Fruit fly (Drosophila melanogaster) whole organism, embryonic: ENCODE results near the gene Tbcc.

Source experiments
- Aef1 ChIP-seq: fragments of 200-800 bp; sonication (Bioruptor generic); IDR thresholded peaks from 3 replicates; pipeline ENCODE4 v1.3.6; 2022; ENCODE audit warnings: missing biosample characterization, missing genetic modification characterization
- CG10565 ChIP-seq: fragments of 200-800 bp; sonication (Bioruptor generic); optimal IDR thresholded peaks from 3 replicates; lab custom pipeline; 2016; ENCODE audit warnings: missing biosample characterization, mild to moderate bottlenecking, missing genetic modification characterization
- CG11695 ChIP-seq: fragments of 200-800 bp; sonication (Bioruptor generic); IDR thresholded peaks from 3 replicates; pipeline ENCODE4 v1.3.6; 2022; ENCODE audit warnings: missing biosample characterization, missing genetic modification characterization
- CG11696 ChIP-seq: fragments of 200-800 bp; sonication (Bioruptor generic); IDR thresholded peaks from 2 replicates; pipeline ENCODE4 v1.3.6; 2022; ENCODE audit warnings: missing biosample characterization, missing genetic modification characterization
- CG17385 ChIP-seq: fragments of 200-800 bp; sonication (Bioruptor generic); optimal IDR thresholded peaks from 3 replicates; lab custom pipeline; 2018; ENCODE audit warnings: missing biosample characterization, mild to moderate bottlenecking, missing genetic modification characterization
- CG17829 ChIP-seq: fragments of 200-800 bp; optimal IDR thresholded peaks from 2 replicates; lab custom pipeline; 2019; ENCODE audit warnings: missing biosample characterization, mild to moderate bottlenecking, missing genetic modification characterization, moderate library complexity
- CG18476 ChIP-seq: fragments of 200-800 bp; sonication (Bioruptor generic); optimal IDR thresholded peaks from 2 replicates; lab custom pipeline; 2016; ENCODE audit warnings: missing biosample characterization, mild to moderate bottlenecking, missing genetic modification characterization
- CG18599 ChIP-seq: fragments of 200-800 bp; sonication (Bioruptor generic); optimal IDR thresholded peaks from 3 replicates; lab custom pipeline; 2017; ENCODE audit warnings: missing biosample characterization, missing genetic modification characterization, mild to moderate bottlenecking, moderate library complexity, missing genetic modification reagents
- CG30020 ChIP-seq: fragments of 200-800 bp; optimal IDR thresholded peaks from 2 replicates; lab custom pipeline; 2019; ENCODE audit warnings: missing biosample characterization, mild to moderate bottlenecking, missing genetic modification characterization, moderate library complexity
- CG30431 ChIP-seq: fragments of 200-800 bp; sonication (Bioruptor generic); optimal IDR thresholded peaks from 2 replicates; lab custom pipeline; 2017; ENCODE audit warnings: missing biosample characterization, missing genetic modification characterization
- CG31224 ChIP-seq: fragments of 200-800 bp; sonication (Bioruptor generic); IDR thresholded peaks from 2 replicates; pipeline ENCODE4 v1.3.6; 2022; ENCODE audit warnings: missing biosample characterization, missing genetic modification characterization
- CG31365 ChIP-seq: fragments of 200-800 bp; sonication (Bioruptor generic); optimal IDR thresholded peaks from 2 replicates; lab custom pipeline; 2018; ENCODE audit warnings: missing biosample characterization, mild to moderate bottlenecking, missing genetic modification characterization
- CG3838 ChIP-seq: fragments of 200-800 bp; sonication (Bioruptor generic); optimal IDR thresholded peaks from 3 replicates; lab custom pipeline; 2016; ENCODE audit warnings: missing biosample characterization, missing genetic modification characterization
- CG6654 ChIP-seq: fragments of 200-800 bp; sonication (Bioruptor generic); optimal IDR thresholded peaks from 2 replicates; lab custom pipeline; 2017; ENCODE audit warnings: missing biosample characterization, mild to moderate bottlenecking, missing genetic modification characterization
- CG7745 ChIP-seq: fragments of 200-800 bp; sonication (Bioruptor generic); optimal IDR thresholded peaks from 2 replicates; lab custom pipeline; 2018; ENCODE audit warnings: missing biosample characterization, mild to moderate bottlenecking, missing genetic modification characterization, moderate library complexity
- CG7786 ChIP-seq: fragments of 200-800 bp; sonication (Bioruptor generic); optimal IDR thresholded peaks from 2 replicates; lab custom pipeline; 2016; ENCODE audit warnings: missing biosample characterization, missing genetic modification characterization
- CG7928 ChIP-seq: fragments of 200-800 bp; sonication (Bioruptor generic); optimal IDR thresholded peaks from 2 replicates; lab custom pipeline; 2017; ENCODE audit warnings: missing biosample characterization, mild to moderate bottlenecking, missing genetic modification characterization
- CG8281 ChIP-seq: fragments of 200-800 bp; sonication (Bioruptor generic); optimal IDR thresholded peaks from 2 replicates; lab custom pipeline; 2018; ENCODE audit warnings: missing biosample characterization, mild to moderate bottlenecking, missing genetic modification characterization, moderate library complexity
- CG9727 ChIP-seq: fragments of 200-800 bp; sonication (Bioruptor generic); optimal IDR thresholded peaks from 3 replicates; lab custom pipeline; 2017; ENCODE audit warnings: missing biosample characterization, mild to moderate bottlenecking, missing genetic modification characterization
- Deaf1 ChIP-seq: fragments of 200-800 bp; optimal IDR thresholded peaks from 3 replicates; lab custom pipeline; 2019; ENCODE audit warnings: missing biosample characterization, mild to moderate bottlenecking, missing genetic modification characterization, moderate library complexity
- Dip3 ChIP-seq: fragments of 200-800 bp; sonication (Bioruptor generic); optimal IDR thresholded peaks from 3 replicates; lab custom pipeline; 2016; ENCODE audit warnings: missing biosample characterization, missing genetic modification characterization
- Fer1 ChIP-seq: fragments of 200-800 bp; sonication (Bioruptor generic); optimal IDR thresholded peaks from 2 replicates; lab custom pipeline; 2017; ENCODE audit warnings: missing biosample characterization, mild to moderate bottlenecking, missing genetic modification characterization
- HHEX ChIP-seq: fragments of 200-800 bp; sonication (Bioruptor generic); optimal IDR thresholded peaks from 3 replicates; lab custom pipeline; 2017; ENCODE audit warnings: missing biosample characterization, mild to moderate bottlenecking, missing genetic modification characterization, missing genetic modification reagents
- MBD-R2 ChIP-seq: fragments of 200-800 bp; sonication (Bioruptor generic); IDR thresholded peaks from 2 replicates; pipeline ENCODE4 v1.3.6; 2022; ENCODE audit warnings: missing biosample characterization, missing genetic modification characterization
- NC2α ChIP-seq: fragments of 200-800 bp; sonication (Bioruptor generic); optimal IDR thresholded peaks from 2 replicates; lab custom pipeline; 2016; ENCODE audit warnings: missing biosample characterization, missing genetic modification characterization
- Pdp1 ChIP-seq, 2 experiments: fragments of 200-800 bp; sonication (Bioruptor generic); optimal IDR thresholded peaks; 3 replicates each; lab custom pipeline; 2016; ENCODE audit warnings: missing biosample characterization in 2 of 2, missing genetic modification characterization in 2 of 2, mild to moderate bottlenecking in 1 of 2, moderate library complexity in 1 of 2
- Poxn ChIP-seq: fragments of 200-800 bp; sonication (Bioruptor generic); IDR thresholded peaks from 2 replicates; pipeline ENCODE4 v1.3.6; 2022; ENCODE audit warnings: missing biosample characterization, missing genetic modification characterization
- Ravus ChIP-seq: fragments of 200-800 bp; sonication (Bioruptor generic); IDR thresholded peaks from 2 replicates; pipeline ENCODE4 v1.3.6; 2022; ENCODE audit warnings: missing biosample characterization, missing genetic modification characterization
- Rfx ChIP-seq: fragments of 200-800 bp; sonication (Bioruptor generic); IDR thresholded peaks from 2 replicates; pipeline ENCODE4 v1.3.6; 2022; ENCODE audit warnings: missing biosample characterization, missing genetic modification characterization
- Side ChIP-seq: fragments of 200-800 bp; sonication (Bioruptor generic); optimal IDR thresholded peaks from 2 replicates; lab custom pipeline; 2016; ENCODE audit warnings: missing biosample characterization, missing genetic modification characterization
- Six4 ChIP-seq: fragments of 200-800 bp; sonication (Bioruptor generic); optimal IDR thresholded peaks from 2 replicates; lab custom pipeline; 2016; ENCODE audit warnings: missing biosample characterization, missing genetic modification characterization
- Spps ChIP-seq: fragments of 200-800 bp; sonication (Bioruptor generic); optimal IDR thresholded peaks from 2 replicates; lab custom pipeline; 2018; ENCODE audit warnings: missing biosample characterization, mild to moderate bottlenecking, missing genetic modification characterization
- Vsx1 ChIP-seq: fragments of 200-800 bp; sonication (Bioruptor generic); optimal IDR thresholded peaks from 2 replicates; lab custom pipeline; 2017; ENCODE audit warnings: missing biosample characterization, mild to moderate bottlenecking, missing genetic modification characterization, missing genetic modification reagents
- ara ChIP-seq: fragments of 200-800 bp; sonication (Bioruptor generic); IDR thresholded peaks from 2 replicates; pipeline ENCODE4 v1.3.6; 2022; ENCODE audit warnings: missing biosample characterization, missing genetic modification characterization
- br ChIP-seq: fragments of >200 bp; optimal IDR thresholded peaks from 2 replicates; lab custom pipeline; 2017
- chm ChIP-seq: fragments of 200-800 bp; sonication (Bioruptor generic); IDR thresholded peaks from 2 replicates; pipeline ENCODE4 v1.3.6; 2022; ENCODE audit warnings: missing biosample characterization, missing genetic modification characterization
- croc ChIP-seq: fragments of 200-800 bp; sonication (Bioruptor generic); conservative IDR thresholded peaks from 3 replicates; pipeline ENCODE4 v1.3.6; 2022; ENCODE audit warnings: missing biosample characterization, missing genetic modification characterization
- fd102C ChIP-seq: fragments of 200-800 bp; sonication (Bioruptor generic); optimal IDR thresholded peaks from 2 replicates; lab custom pipeline; 2018; ENCODE audit warnings: missing biosample characterization, mild to moderate bottlenecking, missing genetic modification characterization, moderate library complexity
- gce ChIP-seq: fragments of 200-800 bp; sonication (Bioruptor generic); IDR thresholded peaks from 3 replicates; pipeline ENCODE4 v1.3.6; 2022; ENCODE audit warnings: missing biosample characterization, missing genetic modification characterization
- gsb ChIP-seq: fragments of 200-800 bp; sonication (Bioruptor generic); IDR thresholded peaks from 2 replicates; pipeline ENCODE4 v1.3.6; 2022; ENCODE audit warnings: missing biosample characterization, missing genetic modification characterization
- gsb-n ChIP-seq: fragments of 200-800 bp; sonication (Bioruptor generic); optimal IDR thresholded peaks from 3 replicates; lab custom pipeline; 2018; ENCODE audit warnings: missing biosample characterization, mild to moderate bottlenecking, missing genetic modification characterization
- hth ChIP-seq: fragments of >200 bp; optimal IDR thresholded peaks from 2 replicates; lab custom pipeline; 2017; ENCODE audit warnings: inconsistent platforms
- maf-S ChIP-seq: fragments of 200-800 bp; sonication (Bioruptor generic); optimal IDR thresholded peaks from 2 replicates; lab custom pipeline; 2016; ENCODE audit warnings: missing biosample characterization, missing genetic modification characterization
- p53 ChIP-seq: fragments of 200-800 bp; sonication (Bioruptor generic); optimal IDR thresholded peaks from 2 replicates; lab custom pipeline; 2016; ENCODE audit warnings: missing biosample characterization, missing genetic modification characterization
- pzg ChIP-seq: fragments of 200-800 bp; sonication (Bioruptor generic); optimal IDR thresholded peaks from 3 replicates; lab custom pipeline; 2018; ENCODE audit warnings: missing biosample characterization, mild to moderate bottlenecking, missing genetic modification characterization, moderate library complexity
- repo ChIP-seq: fragments of 200-800 bp; sonication (Bioruptor generic); optimal IDR thresholded peaks from 2 replicates; lab custom pipeline; 2016; ENCODE audit warnings: missing biosample characterization, missing genetic modification characterization
- run ChIP-seq: fragments of 200-800 bp; sonication (Bioruptor generic); optimal IDR thresholded peaks from 3 replicates; lab custom pipeline; 2018; ENCODE audit warnings: missing biosample characterization, mild to moderate bottlenecking, missing genetic modification characterization
- slp2 ChIP-seq: fragments of 200-800 bp; sonication (Bioruptor generic); optimal IDR thresholded peaks from 2 replicates; lab custom pipeline; 2016; ENCODE audit warnings: missing biosample characterization, missing genetic modification characterization
- so ChIP-seq: fragments of 200-800 bp; sonication (Bioruptor generic); IDR thresholded peaks from 3 replicates; pipeline ENCODE4 v1.3.6; 2022; ENCODE audit warnings: missing biosample characterization, missing genetic modification characterization
- stwl ChIP-seq: fragments of 200-800 bp; sonication (Bioruptor generic); optimal IDR thresholded peaks from 3 replicates; lab custom pipeline; 2018; ENCODE audit warnings: missing biosample characterization, mild to moderate bottlenecking, missing genetic modification characterization, moderate library complexity
- zfh1 ChIP-seq: fragments of 200-800 bp; sonication (Bioruptor generic); IDR thresholded peaks from 3 replicates; pipeline ENCODE4 v1.3.6; 2022; ENCODE audit warnings: missing biosample characterization, missing genetic modification characterization
- zfh2 ChIP-seq: fragments of 200-800 bp; sonication (Bioruptor generic); optimal IDR thresholded peaks from 2 replicates; lab custom pipeline; 2016; ENCODE audit warnings: missing biosample characterization, missing genetic modification characterization

Tbcc gene

DNA sequence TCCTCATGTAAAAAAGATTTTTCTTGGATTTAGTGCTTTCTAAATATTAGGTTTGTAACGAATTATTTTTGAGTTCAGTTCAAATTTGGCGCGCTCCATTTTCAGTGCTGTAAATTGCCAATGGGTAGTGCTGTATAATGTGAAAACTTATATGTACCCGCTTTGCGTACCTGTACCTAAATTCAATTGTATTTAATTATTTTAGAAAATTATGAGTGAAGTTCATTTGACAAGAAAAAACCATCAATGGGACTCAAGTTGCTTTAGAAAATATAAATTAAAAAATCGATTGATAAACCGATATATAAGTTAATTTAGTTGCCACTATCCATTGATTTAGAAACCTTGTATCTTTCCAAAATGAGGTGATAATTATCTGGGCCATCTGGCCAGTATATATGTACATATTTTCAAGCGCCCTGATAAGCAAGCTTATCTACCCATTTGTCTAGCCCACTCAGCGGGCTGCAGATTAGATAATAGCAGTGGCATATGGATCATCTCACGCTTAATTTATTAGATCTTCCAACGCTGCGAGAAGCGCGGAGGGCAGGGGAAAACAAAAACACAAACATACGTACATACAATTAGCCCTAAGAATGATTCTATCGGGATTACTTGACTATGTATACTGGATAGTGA, 36.7 kb upstream of the Tbcc start (continued):
- TF ChIP-seq CG9727 (no peak), CG17829 (tag; lab: Kevin White, UChicago) (no peak), maf-S (GFP tag; lab: Kevin White, UChicago) (no peak), CG30020 (tag; lab: Kevin White, UChicago) (no peak), CG3838 (GFP tag; lab: Kevin White, UChicago) (no peak), CG10565 (GFP tag; lab: Kevin White, UChicago) (no peak), NC2α (GFP tag; lab: Kevin White, UChicago) (no peak), br (lab: Kevin White, UChicago) (no peak), HHEX (GFP tag; lab: Kevin White, UChicago) (no peak), Fer1 (peak; percentile 50), gsb (GFP tag; lab: Robert Waterston, UW) (no peak), CG11696 (GFP tag; lab: Robert Waterston, UW) (no peak), CG18476 (GFP tag; lab: Kevin White, UChicago) (no peak), gsb-n (tag; lab: Kevin White, UChicago) (no peak), chm (no peak), zfh1 (no peak), Rfx (peak; percentile 69), gce (GFP tag; lab: Robert Waterston, UW) (no peak), CG8281 (no peak), CG18599 (GFP tag; lab: Kevin White, UChicago) (peak; percentile 55), Ravus (GFP tag; lab: Robert Waterston, UW) (no peak), so (peak; percentile 31; the same call in 1 of the 3 replicates), CG7745 (tag; lab: Kevin White, UChicago) (no peak), Dip3 (no peak), Poxn (GFP tag; lab: Robert Waterston, UW) (no peak), CG31365 (tag; lab: Kevin White, UChicago) (no peak), Six4 (GFP tag; lab: Kevin White, UChicago) (no peak), Aef1 (no peak), Side (GFP tag; lab: Kevin White, UChicago) (peak; percentile 22), MBD-R2 (GFP tag; lab: Robert Waterston, UW) (peak; percentile 43; the same call in 1 of the 2 replicates), CG31224 (GFP tag; lab: Robert Waterston, UW) (no peak), stwl (tag; lab: Kevin White, UChicago) (peak; percentile 63), Pdp1 (GFP tag; optimal IDR thresholded peaks at IDR 0.05; lab: Kevin White, UChicago) (peak in 1 of 2 experiments; percentile 28), ara (GFP tag; lab: Robert Waterston, UW) (no peak), p53 (GFP tag; lab: Kevin White, UChicago) (no peak), zfh2 (peak; percentile 43), Deaf1 (tag; lab: Kevin White, UChicago) (no peak), hth (lab: Kevin White, UChicago) (no peak), CG6654 (GFP tag; lab: Kevin White, UChicago) (no peak), Vsx1 (GFP tag; lab: Kevin White, UChicago) (peak; percentile 37), repo (GFP tag; lab: Kevin White, UChicago) (no peak), CG7786 (GFP tag; lab: Kevin White, UChicago) (peak; percentile 7), CG11695 (GFP tag; lab: Robert Waterston, UW) (no peak), fd102C (GFP tag; lab: Kevin White, UChicago) (no peak), croc (GFP tag; lab: Robert Waterston, UW) (no peak), run (tag; lab: Kevin White, UChicago) (no peak), slp2 (GFP tag; lab: Kevin White, UChicago) (no peak), CG17385 (GFP tag; lab: Kevin White, UChicago) (peak; percentile 55), Spps (tag; lab: Kevin White, UChicago) (no peak), CG7928 (GFP tag; lab: Kevin White, UChicago) (no peak), CG30431 (GFP tag; lab: Kevin White, UChicago) (no peak), pzg (peak; percentile 56)
